Worm (Caenorhabditis elegans) whole organism, L1 larva: ENCODE results near the gene efn-4.
A peak's percentile ranks its signal among the peaks of the same experiment; 100 is the strongest.

Experiments
- C16A3.4 ChIP-seq: fragments of 150-350 bp; optimal IDR thresholded peaks from 2 replicates; lab custom pipeline; 2014; ENCODE audit warnings: missing biosample characterization, missing genetic modification characterization
- alr-1 ChIP-seq: fragments of 200-800 bp; sonication (Bioruptor generic); optimal IDR thresholded peaks from 2 replicates; lab custom pipeline; 2018; ENCODE audit warnings: borderline replicate concordance, mild to moderate bottlenecking, missing genetic modification characterization, missing compliant biosample characterization
- blmp-1 ChIP-seq: fragments of 150-350 bp; optimal IDR thresholded peaks from 2 replicates; lab custom pipeline; 2014; ENCODE audit warnings: missing biosample characterization, missing genetic modification characterization
- ceh-63 ChIP-seq: fragments of 200-800 bp; sonication (Bioruptor generic); optimal IDR thresholded peaks from 2 replicates; lab custom pipeline; 2018; ENCODE audit warnings: mild to moderate bottlenecking, missing genetic modification characterization, missing compliant biosample characterization
- ceh-8 ChIP-seq: fragments of 200-800 bp; sonication (Bioruptor generic); optimal IDR thresholded peaks from 2 replicates; lab custom pipeline; 2018; ENCODE audit warnings: mild to moderate bottlenecking, missing genetic modification characterization, moderate library complexity, missing compliant biosample characterization
- ceh-88 ChIP-seq: fragments of 200-800 bp; sonication (Bioruptor generic); IDR thresholded peaks from 2 replicates; pipeline ENCODE4 v1.3.6; 2022; ENCODE audit warnings: missing genetic modification characterization, missing compliant biosample characterization
- ces-1 ChIP-seq: fragments of 150-350 bp; optimal IDR thresholded peaks from 2 replicates; lab custom pipeline; 2014; ENCODE audit warnings: missing biosample characterization, missing genetic modification reagents, missing genetic modification characterization
- efl-1 ChIP-seq, 4 experiments: fragments of 150-350 bp; optimal IDR thresholded peaks in 3 of 4; peaks in 1 of 4; 1 replicate in 1 of 4; 2 replicates in 3 of 4; lab custom pipeline; 2014; ENCODE audit warnings: missing biosample characterization in 2 of 4, missing genetic modification characterization in 2 of 4, missing genetic modification reagents in 2 of 4
- efl-3 ChIP-seq: fragments of 200-800 bp; sonication (Bioruptor generic); optimal IDR thresholded peaks from 2 replicates; lab custom pipeline; 2018; ENCODE audit warnings: mild to moderate bottlenecking, missing genetic modification characterization, missing compliant biosample characterization
- elt-2 ChIP-seq: sonication (generic microtip); optimal IDR thresholded peaks from 2 replicates; lab custom pipeline; 2016; ENCODE audit warnings: missing genetic modification characterization, mild to moderate bottlenecking, inconsistent platforms, missing compliant biosample characterization, missing genetic modification reagents
- fkh-10 ChIP-seq: sonication (generic microtip); optimal IDR thresholded peaks from 2 replicates; lab custom pipeline; 2017; ENCODE audit warnings: missing biosample characterization, missing genetic modification reagents, missing genetic modification characterization
- fkh-4 ChIP-seq: sonication (generic microtip); optimal IDR thresholded peaks from 2 replicates; lab custom pipeline; 2016; ENCODE audit warnings: missing compliant biosample characterization, missing genetic modification characterization, borderline replicate concordance
- fos-1 ChIP-seq: fragments of 150-350 bp; optimal IDR thresholded peaks from 2 replicates; lab custom pipeline; 2014; ENCODE audit warnings: missing biosample characterization, missing genetic modification characterization
- hlh-17 ChIP-seq: fragments of 200-800 bp; sonication (Bioruptor generic); optimal IDR thresholded peaks from 2 replicates; lab custom pipeline; 2018; ENCODE audit warnings: missing genetic modification characterization, mild to moderate bottlenecking, missing compliant biosample characterization, moderate library complexity, borderline replicate concordance
- irx-1 ChIP-seq: sonication (generic microtip); optimal IDR thresholded peaks from 2 replicates; lab custom pipeline; 2016; ENCODE audit warnings: missing genetic modification characterization, missing compliant biosample characterization
- isw-1 ChIP-seq: fragments of 200-800 bp; sonication (Bioruptor generic); IDR thresholded peaks from 2 replicates; pipeline ENCODE4 v1.3.6; 2022; ENCODE audit warnings: missing genetic modification characterization, missing compliant biosample characterization
- jun-1 ChIP-seq: fragments of 150-350 bp; optimal IDR thresholded peaks from 2 replicates; lab custom pipeline; 2014; ENCODE audit warnings: missing biosample characterization, missing genetic modification reagents, missing genetic modification characterization
- lin-13 ChIP-seq: fragments of 150-350 bp; optimal IDR thresholded peaks from 2 replicates; lab custom pipeline; 2014; ENCODE audit warnings: missing biosample characterization, missing genetic modification reagents, missing genetic modification characterization
- lin-35 ChIP-seq, 2 experiments: fragments of 150-350 bp; optimal IDR thresholded peaks; 2 replicates each; lab custom pipeline; 2014; ENCODE audit warnings: missing biosample characterization in 2 of 2, missing genetic modification characterization in 2 of 2, missing genetic modification reagents in 2 of 2
- lin-39 ChIP-seq: fragments of 150-350 bp; optimal IDR thresholded peaks from 2 replicates; lab custom pipeline; 2014; ENCODE audit warnings: missing biosample characterization, missing genetic modification reagents, missing genetic modification characterization
- lir-3 ChIP-seq: sonication (generic microtip); optimal IDR thresholded peaks from 2 replicates; lab custom pipeline; 2016; ENCODE audit warnings: mild to moderate bottlenecking, missing genetic modification characterization, moderate library complexity, missing compliant biosample characterization; ENCODE audit not compliant: poor library complexity
- nhr-19 ChIP-seq: fragments of 200-800 bp; sonication (Bioruptor generic); conservative IDR thresholded peaks from 2 replicates; pipeline ENCODE4 v1.3.6; 2022; ENCODE audit warnings: missing genetic modification characterization, missing compliant biosample characterization
- nhr-20 ChIP-seq: sonication (generic microtip); optimal IDR thresholded peaks from 2 replicates; lab custom pipeline; 2016; ENCODE audit warnings: mild to moderate bottlenecking, missing genetic modification characterization, missing compliant biosample characterization
- nhr-237 ChIP-seq: fragments of 150-350 bp; optimal IDR thresholded peaks from 2 replicates; lab custom pipeline; 2014; ENCODE audit warnings: missing biosample characterization, missing genetic modification characterization
- nhr-47 ChIP-seq: sonication (generic microtip); optimal IDR thresholded peaks from 2 replicates; lab custom pipeline; 2016; ENCODE audit warnings: mild to moderate bottlenecking, missing genetic modification characterization, moderate library complexity, missing compliant biosample characterization
- nhr-71 ChIP-seq: sonication (generic microtip); optimal IDR thresholded peaks from 2 replicates; lab custom pipeline; 2016; ENCODE audit warnings: mild to moderate bottlenecking, missing genetic modification characterization, moderate library complexity, missing compliant biosample characterization
- nhr-76 ChIP-seq: sonication (generic microtip); optimal IDR thresholded peaks from 2 replicates; lab custom pipeline; 2017; ENCODE audit warnings: missing biosample characterization, missing genetic modification characterization
- nhr-77 ChIP-seq: fragments of 150-350 bp; optimal IDR thresholded peaks from 2 replicates; lab custom pipeline; 2014; ENCODE audit warnings: missing biosample characterization, missing genetic modification characterization
- nhr-85 ChIP-seq: sonication (generic microtip); peaks from one replicate; lab custom pipeline; 2016; ENCODE audit warnings: missing genetic modification characterization, inconsistent platforms, missing compliant biosample characterization
- pag-3 ChIP-seq: sonication (generic microtip); optimal IDR thresholded peaks from 2 replicates; lab custom pipeline; 2017; ENCODE audit warnings: missing genetic modification characterization, mild to moderate bottlenecking, missing compliant biosample characterization, antibody characterized with exemption, borderline replicate concordance; ENCODE audit not compliant: insufficient read depth
- pax-3 ChIP-seq: fragments of 200-800 bp; sonication (Bioruptor generic); optimal IDR thresholded peaks from 2 replicates; lab custom pipeline; 2018; ENCODE audit warnings: mild to moderate bottlenecking, missing genetic modification characterization, moderate library complexity, missing compliant biosample characterization
- pqm-1 ChIP-seq: sonication (generic microtip); optimal IDR thresholded peaks from 3 replicates; lab custom pipeline; 2017; ENCODE audit warnings: missing biosample characterization, missing genetic modification characterization
- snpc-4 ChIP-seq: fragments of 150-350 bp; optimal IDR thresholded peaks from 2 replicates; lab custom pipeline; 2014; ENCODE audit warnings: missing biosample characterization, missing genetic modification characterization
- swsn-7 ChIP-seq: sonication (generic microtip); optimal IDR thresholded peaks from 2 replicates; lab custom pipeline; 2016; ENCODE audit warnings: missing genetic modification characterization, missing compliant biosample characterization
- tlp-1 ChIP-seq: fragments of 150-350 bp; optimal IDR thresholded peaks from 2 replicates; lab custom pipeline; 2014; ENCODE audit warnings: missing biosample characterization, missing genetic modification characterization
- vab-15 ChIP-seq: sonication (generic microtip); optimal IDR thresholded peaks from 2 replicates; lab custom pipeline; 2017; ENCODE audit warnings: missing genotype, mild to moderate bottlenecking, missing genetic modification characterization, missing compliant biosample characterization
- xbp-1 ChIP-seq: sonication (generic microtip); optimal IDR thresholded peaks from 2 replicates; lab custom pipeline; 2016; ENCODE audit warnings: missing genetic modification characterization, missing compliant biosample characterization
- zip-4 ChIP-seq: fragments of 200-800 bp; sonication (Bioruptor generic); optimal IDR thresholded peaks from 2 replicates; lab custom pipeline; 2018; ENCODE audit warnings: mild to moderate bottlenecking, missing genetic modification characterization, moderate library complexity, missing compliant biosample characterization
- ztf-11 ChIP-seq, 2 experiments: sonication (generic microtip); optimal IDR thresholded peaks; 2 replicates each; lab custom pipeline; 2016 to 2017; ENCODE audit warnings: missing genetic modification characterization in 2 of 2, missing biosample characterization in 1 of 2, missing compliant biosample characterization in 1 of 2

Gene efn-4

DNA sequence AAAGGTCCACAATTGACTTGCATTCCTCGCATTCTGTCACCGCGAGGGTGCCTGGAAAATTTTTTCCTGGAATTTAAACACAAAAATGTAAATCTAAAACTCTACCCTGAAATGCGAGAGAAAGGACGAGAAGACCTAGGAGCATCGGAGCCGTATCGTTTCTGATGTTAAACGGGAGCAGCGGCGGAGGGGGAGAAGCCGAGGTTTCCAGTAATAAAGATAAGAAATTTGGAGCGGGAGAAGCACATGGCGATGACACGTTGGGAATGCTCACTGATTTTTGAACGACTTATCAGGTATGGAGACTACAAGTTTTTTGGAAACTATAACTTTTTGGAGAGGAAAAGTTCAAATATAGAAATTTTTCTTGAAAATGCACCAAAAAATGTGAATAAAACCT lies 35.4 kb upstream of the efn-4 start, which contains the start of gene asm-3:
Gene asm-3, minus strand, starts transcription at position 215 of the 400 bp plus-strand sequence.
- no peak for TF ChIP-seq tlp-1
- no peak for TF ChIP-seq hlh-17
- no peak for TF ChIP-seq irx-1 (tag; lab: Kevin White, UChicago)
- no peak for TF ChIP-seq efl-1 (optimal IDR thresholded peaks at IDR 0.05; lab: Kevin White, UChicago)
- TF ChIP-seq efl-1 (GFP tag; optimal IDR thresholded peaks at IDR 0.05 in 1 of 2; lab: Kevin White, UChicago): peak in 1 of 2 experiments; percentile 80
- no peak for TF ChIP-seq ces-1
- TF ChIP-seq nhr-71 (tag; lab: Kevin White, UChicago): no peak
- TF ChIP-seq ceh-63: no peak
- no peak for TF ChIP-seq pag-3 (tag; lab: Kevin White, UChicago)
- TF ChIP-seq lin-13: no peak
- peak; percentile 20 for TF ChIP-seq elt-2 (tag; lab: Kevin White, UChicago)
- no peak for TF ChIP-seq fkh-10

DNA sequence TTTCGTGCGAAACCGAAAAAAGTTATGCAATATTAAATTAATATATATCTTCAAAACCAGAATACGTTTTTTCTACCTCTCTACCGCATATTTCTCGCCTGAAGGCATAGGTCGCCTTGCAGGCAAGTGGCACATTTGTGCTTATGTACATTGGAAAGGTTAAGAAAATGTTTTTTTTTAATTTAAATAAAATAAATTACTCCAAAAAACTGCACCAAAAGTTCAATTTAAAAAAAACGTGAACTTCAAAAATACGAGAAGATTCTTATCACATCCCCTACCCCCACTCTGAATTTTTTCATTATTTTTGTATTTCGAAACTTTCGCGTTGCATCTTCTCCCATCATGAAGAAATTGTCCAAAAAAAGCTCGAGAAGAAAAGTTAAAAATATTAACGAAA lies 34.7 kb upstream of the efn-4 start, which contains the start of gene W03G1.2:
Gene W03G1.2, plus strand, starts transcription at position 301 of the 400 bp plus-strand sequence.
- TF ChIP-seq lin-39 (tag; lab: Kevin White, UChicago): no peak
- no peak for TF ChIP-seq swsn-7
- TF ChIP-seq efl-3 (GFP tag; lab: Kevin White, UChicago): no peak
- TF ChIP-seq nhr-237: no peak
- TF ChIP-seq lin-35 (GFP tag; optimal IDR thresholded peaks at IDR 0.05; lab: Kevin White, UChicago): no peak
- no peak for TF ChIP-seq C16A3.4 (tag; lab: Kevin White, UChicago)
- no peak for TF ChIP-seq lir-3
- TF ChIP-seq, all 84 proteins: peak for 0

DNA sequence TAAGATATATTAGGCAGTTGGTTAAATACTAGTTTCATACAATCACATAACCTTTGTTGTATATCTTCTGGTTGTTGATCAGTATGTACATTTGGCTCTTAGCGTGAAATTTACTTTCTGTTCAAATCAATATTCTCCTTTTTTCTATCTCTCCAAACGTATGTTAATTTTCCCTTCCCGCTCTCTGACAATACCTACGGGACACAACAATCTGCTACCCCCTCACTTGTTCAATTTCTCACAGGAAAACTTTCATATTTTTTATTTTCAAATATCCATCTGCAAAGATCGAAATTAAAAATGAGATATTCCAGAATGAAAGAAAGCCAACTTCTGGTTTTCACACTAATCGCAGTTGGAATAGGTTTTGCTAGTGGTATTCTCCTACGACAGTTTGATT lies 27.2 kb upstream of the efn-4 start, which contains the start of gene glt-7:
Gene glt-7, plus strand, starts transcription at position 301 of the 400 bp plus-strand sequence.
- TF ChIP-seq efl-1 (optimal IDR thresholded peaks at IDR 0.05; lab: Kevin White, UChicago) (no peak), efl-1 (GFP tag; optimal IDR thresholded peaks at IDR 0.05 in 1 of 2; lab: Kevin White, UChicago) (peak in 1 of 2 experiments; percentile 64), blmp-1 (tag; lab: Kevin White, UChicago) (no peak), nhr-20 (tag; lab: Kevin White, UChicago) (no peak)

- no peak for TF ChIP-seq pax-3 (tag; lab: Kevin White, UChicago)
- TF ChIP-seq ceh-8: no peak
- TF ChIP-seq isw-1 (GFP tag; lab: Robert Waterston, UW): no peak
- no peak for TF ChIP-seq pqm-1 (tag; lab: Kevin White, UChicago)
- no peak for TF ChIP-seq ztf-11 (tag; optimal IDR thresholded peaks at IDR 0.05; lab: Kevin White, UChicago)
- no peak for TF ChIP-seq fos-1
- no peak for TF ChIP-seq nhr-85
- TF ChIP-seq vab-15 (tag; lab: Kevin White, UChicago): no peak
- TF ChIP-seq efl-1 (optimal IDR thresholded peaks at IDR 0.05; lab: Kevin White, UChicago): no peak
- no peak for TF ChIP-seq efl-1 (GFP tag; optimal IDR thresholded peaks at IDR 0.05 in 1 of 2; lab: Kevin White, UChicago)
Observed at ce11 chrIV:545852-546251, 13.2 kb upstream of the efn-4 start.

DNA sequence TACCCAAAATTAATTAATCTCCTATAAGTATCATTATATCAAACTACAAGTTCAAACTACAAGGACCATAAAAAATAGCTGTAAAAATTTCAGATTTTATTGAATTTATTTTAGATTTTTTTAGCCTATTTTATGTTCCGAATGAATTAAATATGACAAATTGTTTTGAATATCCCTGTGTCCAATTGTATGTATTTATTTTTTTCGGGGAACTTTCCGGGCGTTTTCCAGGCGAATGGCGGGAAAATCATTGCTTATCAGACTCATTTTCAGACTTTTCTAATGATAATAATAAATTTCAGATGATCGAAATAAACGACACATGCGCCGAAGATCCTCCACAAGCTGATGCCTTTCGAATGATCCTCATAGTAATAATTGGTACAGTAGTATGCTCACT lies 11.0 kb upstream of the efn-4 start, which contains the start of gene F56A11.4:
Gene F56A11.4, plus strand, starts transcription at position 301 of the 400 bp plus-strand sequence.
- TF ChIP-seq zip-4 (GFP tag; lab: Kevin White, UChicago) (no peak), alr-1 (tag; lab: Kevin White, UChicago) (no peak), nhr-47 (tag; lab: Kevin White, UChicago) (no peak), ceh-88 (GFP tag; lab: Robert Waterston, UW) (no peak), nhr-77 (tag; lab: Kevin White, UChicago) (no peak), jun-1 (no peak), snpc-4 (no peak), nhr-19 (no peak), nhr-76 (no peak), xbp-1 (tag; lab: Kevin White, UChicago) (no peak), fkh-4 (no peak)
